Fruit fly (Drosophila melanogaster): ENCODE data around the gene Ilp3.

- no peak for TF ChIP-seq kay (GFP tag; ENCODE audit: borderline replicate concordance)
- no peak for TF ChIP-seq Crg-1 (GFP tag; optimal IDR thresholded peaks at IDR 0.05)
- TF ChIP-seq toe (GFP tag; optimal IDR thresholded peaks at IDR 0.05), result no peak
- TF ChIP-seq CG33017 (tag; optimal IDR thresholded peaks at IDR 0.05), result no peak
- no peak for TF ChIP-seq Hr96 (GFP tag; optimal IDR thresholded peaks at IDR 0.05)
- no peak for TF ChIP-seq CG1620 (GFP tag; optimal IDR thresholded peaks at IDR 0.05)
- TF ChIP-seq cic (GFP tag; optimal IDR thresholded peaks at IDR 0.05), result no peak
- TF ChIP-seq CG11617 (GFP tag; optimal IDR thresholded peaks at IDR 0.05), result no peak
- no peak for TF ChIP-seq CG5204 (GFP tag; optimal IDR thresholded peaks at IDR 0.05)
- no peak for TF ChIP-seq CG7101 (tag; optimal IDR thresholded peaks at IDR 0.05)
- no peak for TF ChIP-seq Mnt (GFP tag; optimal IDR thresholded peaks at IDR 0.05)
- TF ChIP-seq Clk (GFP tag; optimal IDR thresholded peaks at IDR 0.05), result no peak
- TF ChIP-seq CG14711 (tag; optimal IDR thresholded peaks at IDR 0.05), result no peak
- no peak for TF ChIP-seq cnc (optimal IDR thresholded peaks at IDR 0.05)
These were observed 27.9 kb upstream of the Ilp3 start for dm6 chr3L:9829639-9830341.
